Fruit fly (Drosophila melanogaster): ENCODE measurements around the gene CG42688.

Gene CG42688

DNA sequence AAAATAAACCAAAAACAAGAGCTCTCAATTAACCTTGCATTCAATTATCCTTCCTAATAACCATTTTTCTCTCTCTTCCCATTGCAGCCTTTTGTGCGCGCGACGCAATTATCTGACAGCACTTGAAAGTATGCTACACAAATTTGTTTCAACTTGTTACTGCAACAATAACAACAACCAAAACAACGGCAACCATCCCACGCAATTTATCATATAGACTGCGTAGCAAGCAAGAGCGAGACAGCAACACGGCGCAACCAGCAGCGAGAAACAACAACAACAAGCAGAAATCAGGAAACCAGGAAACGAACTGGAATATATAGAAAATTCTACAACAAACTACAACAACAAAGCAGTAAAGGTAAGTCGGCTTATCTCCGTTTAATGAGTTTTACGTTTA, 16.6 kb downstream of the CG42688 start (continued):
- TF ChIP-seq CG2116 (GFP tag; optimal IDR thresholded peaks at IDR 0.05) (no peak), CG6689 (GFP tag; IDR thresholded peaks at IDR 0.05) (no peak), Myb (GFP tag; optimal IDR thresholded peaks at IDR 0.05) (no peak), cad (GFP tag; optimal IDR thresholded peaks at IDR 0.05) (no peak), CG10274 (GFP tag; optimal IDR thresholded peaks at IDR 0.05) (no peak), CG7786 (GFP tag; optimal IDR thresholded peaks at IDR 0.05) (no peak), NFAT (GFP tag; IDR thresholded peaks at IDR 0.05) (no peak), CG12769 (tag; optimal IDR thresholded peaks at IDR 0.05) (no peak), CG14441 (GFP tag; IDR thresholded peaks at IDR 0.05) (no peak), Hey (tag; optimal IDR thresholded peaks at IDR 0.05) (no peak), MBD-R2 (GFP tag; IDR thresholded peaks at IDR 0.05) (no peak), CG12659 (GFP tag; optimal IDR thresholded peaks at IDR 0.05) (no peak), BEAF-32 (GFP tag; optimal IDR thresholded peaks at IDR 0.05) (no peak), Optix (GFP tag; IDR thresholded peaks at IDR 0.05) (no peak), CG16779 (GFP tag; IDR thresholded peaks at IDR 0.05) (no peak), Nf-YB (GFP tag; optimal IDR thresholded peaks at IDR 0.05) (no peak)

DNA sequence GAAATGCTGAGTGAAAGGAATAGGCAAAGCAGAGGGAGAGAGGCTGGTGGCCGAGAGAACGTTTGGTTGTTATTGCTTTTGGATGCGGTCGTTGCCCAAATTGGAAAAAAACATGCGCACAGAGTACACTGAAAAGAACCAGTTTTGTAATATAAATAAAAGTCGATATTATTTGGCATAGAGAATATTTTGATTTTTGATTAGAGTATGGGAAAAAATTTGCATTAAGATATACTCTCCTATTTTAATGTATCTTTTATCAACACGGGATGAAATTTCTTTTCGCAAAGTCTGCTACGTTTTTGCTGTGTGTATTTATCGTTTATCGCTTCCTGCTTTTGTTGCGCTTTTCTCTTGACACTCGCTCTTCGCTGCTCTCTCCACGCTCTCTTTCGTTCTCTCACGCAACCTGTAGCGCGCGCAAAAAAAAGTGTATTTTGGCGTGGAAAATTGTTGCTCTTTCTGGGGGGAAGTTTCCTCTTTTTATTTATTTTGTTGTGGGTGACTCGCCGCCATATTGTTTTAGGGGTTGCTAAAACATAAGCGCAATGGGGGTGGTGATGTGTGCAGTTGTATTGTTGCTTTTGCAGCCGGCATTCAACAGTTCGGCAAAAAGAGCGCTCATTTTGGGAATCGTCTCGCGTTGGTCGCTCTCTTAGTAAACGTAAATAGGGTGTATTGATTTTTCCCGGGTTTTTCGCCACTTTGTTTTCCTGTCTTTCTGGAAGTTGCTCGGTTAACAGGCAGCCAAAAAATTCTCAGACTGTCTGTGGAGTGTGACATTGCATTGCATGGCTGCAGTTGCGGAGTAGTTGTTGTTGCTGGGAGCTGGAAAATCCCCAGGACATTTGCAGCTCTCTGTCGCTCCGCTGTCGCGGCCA, 17.4 kb downstream of the CG42688 start:
- TF ChIP-seq CG14965 (GFP tag; optimal IDR thresholded peaks at IDR 0.05; ENCODE audit: borderline replicate concordance) (peak; percentile 67), sens (GFP tag) (peak; percentile 100), salm (tag; optimal IDR thresholded peaks at IDR 0.05) (peak; percentile 95), YL-1 (GFP tag; optimal IDR thresholded peaks at IDR 0.05) (peak; percentile 82), Hand (GFP tag; optimal IDR thresholded peaks at IDR 0.05) (peak; percentile 96), CG5953 (GFP tag; IDR thresholded peaks at IDR 0.05) (peak; percentile 92), CG14014 (GFP tag; IDR thresholded peaks at IDR 0.05) (peak; percentile 97), Sox100B (GFP tag; optimal IDR thresholded peaks at IDR 0.05) (peak; percentile 96), Lim3 (GFP tag; IDR thresholded peaks at IDR 0.05) (peak; percentile 91), CG6654 (GFP tag; optimal IDR thresholded peaks at IDR 0.05) (peak; percentile 86), sr (GFP tag; IDR thresholded peaks at IDR 0.05) (peak; percentile 85; the same call in 2 of the 3 replicates), H2.0 (GFP tag; IDR thresholded peaks at IDR 0.05) (peak; percentile 96), CG15514 (GFP tag; optimal IDR thresholded peaks at IDR 0.05) (peak; percentile 93), TFAM (GFP tag; optimal IDR thresholded peaks at IDR 0.05) (peak; percentile 90), CrebB (tag; optimal IDR thresholded peaks at IDR 0.05) (peak; percentile 94), CG11085 (GFP tag; IDR thresholded peaks at IDR 0.05) (peak; percentile 93), CG16779 (GFP tag; IDR thresholded peaks at IDR 0.05) (peak; percentile 95), gsb-n (tag; optimal IDR thresholded peaks at IDR 0.05) (peak; percentile 97), pfk (GFP tag; optimal IDR thresholded peaks at IDR 0.05) (no peak), Hr78 (GFP tag; optimal IDR thresholded peaks at IDR 0.05) (peak in 1 of 2 experiments; percentile 91), Dfd (GFP tag; optimal IDR thresholded peaks at IDR 0.05) (no peak), CG12942 (GFP tag; optimal IDR thresholded peaks at IDR 0.05) (peak; percentile 96), CG12071 (GFP tag; optimal IDR thresholded peaks at IDR 0.05) (peak; percentile 96), Doc3 (GFP tag; IDR thresholded peaks at IDR 0.05; ENCODE audit: partially characterized antibody) (no peak), CG4282 (GFP tag; optimal IDR thresholded peaks at IDR 0.05) (peak; percentile 78), tio (GFP tag; optimal IDR thresholded peaks at IDR 0.05) (peak; percentile 94), exex (tag; optimal IDR thresholded peaks at IDR 0.05) (peak; percentile 86), bab2 (GFP tag; optimal IDR thresholded peaks at IDR 0.05) (peak; percentile 95), CG1603 (tag; optimal IDR thresholded peaks at IDR 0.05) (peak; percentile 94), her (GFP tag; optimal IDR thresholded peaks at IDR 0.05) (peak; percentile 91), HLH3B (GFP tag; IDR thresholded peaks at IDR 0.05) (peak; percentile 98), fd64A (GFP tag; optimal IDR thresholded peaks at IDR 0.05) (peak; percentile 89), psq (GFP tag; optimal IDR thresholded peaks at IDR 0.05) (peak; percentile 86)

All from whole organism, embryonic.